Worm (Caenorhabditis elegans): ENCODE results near the gene K09C4.5.
A peak's percentile ranks its signal among the peaks of the same experiment; 100 is the strongest.

K09C4.5 gene

DNA sequence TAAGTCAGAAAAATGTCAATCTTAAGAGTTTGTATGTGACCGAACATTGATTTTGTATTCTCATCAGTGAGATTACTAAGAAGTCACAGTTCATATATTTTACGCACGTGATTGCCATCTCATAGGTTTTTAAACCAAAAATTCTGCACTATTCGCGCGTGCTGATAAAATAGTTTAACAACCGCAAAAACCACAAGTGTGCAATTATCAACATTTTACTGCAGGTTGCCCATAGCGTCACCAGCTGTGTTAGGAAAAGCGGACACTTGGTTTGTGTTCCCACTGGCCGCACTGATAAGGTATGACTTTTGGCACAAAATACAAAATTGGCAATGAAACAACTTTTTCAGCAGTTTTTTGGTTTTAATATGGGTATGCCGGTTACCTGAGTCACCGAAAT is 7.7 kb downstream of the K09C4.5 start (continued):
- TF ChIP-seq mdl-1 (tag; optimal IDR thresholded peaks at IDR 0.05): peak in 1 of 2 experiments; percentile 42
- TF ChIP-seq ceh-88 (GFP tag; IDR thresholded peaks at IDR 0.05): no peak
- TF ChIP-seq nhr-237 (tag; optimal IDR thresholded peaks at IDR 0.05): no peak
- no peak for TF ChIP-seq lin-15B (tag; optimal IDR thresholded peaks at IDR 0.05)
- TF ChIP-seq nhr-12 (tag; optimal IDR thresholded peaks at IDR 0.05): no peak
- peak; percentile 34 for TF ChIP-seq nhr-90 (tag; optimal IDR thresholded peaks at IDR 0.05; ENCODE audit: poor library complexity)
- no peak for TF ChIP-seq sptf-1 (tag; optimal IDR thresholded peaks at IDR 0.05)
- TF ChIP-seq mep-1 (tag; optimal IDR thresholded peaks at IDR 0.05): no peak
- TF ChIP-seq efl-3 (GFP tag; optimal IDR thresholded peaks at IDR 0.05): no peak
- no peak for TF ChIP-seq ets-5 (GFP tag; IDR thresholded peaks at IDR 0.05)
- TF ChIP-seq rnt-1 (tag; optimal IDR thresholded peaks at IDR 0.05): no peak
- TF ChIP-seq ceh-63 (GFP tag; optimal IDR thresholded peaks at IDR 0.05): no peak
- no peak for TF ChIP-seq tbx-2 (tag; optimal IDR thresholded peaks at IDR 0.05)
- no peak for TF ChIP-seq ceh-82 (tag; optimal IDR thresholded peaks at IDR 0.05)
- no peak for TF ChIP-seq jun-1 (tag; optimal IDR thresholded peaks at IDR 0.05)
- no peak for TF ChIP-seq irx-1 (tag; optimal IDR thresholded peaks at IDR 0.05)
- no peak for TF ChIP-seq lin-13 (GFP tag; optimal IDR thresholded peaks at IDR 0.05)
- no peak for TF ChIP-seq ztf-11 (tag; optimal IDR thresholded peaks at IDR 0.05)
- TF ChIP-seq egl-13 (tag; optimal IDR thresholded peaks at IDR 0.05): no peak
- peak; percentile 95 for TF ChIP-seq elt-2 (tag; optimal IDR thresholded peaks at IDR 0.05)
- no peak for TF ChIP-seq alr-1 (tag; optimal IDR thresholded peaks at IDR 0.05; ENCODE audit: borderline replicate concordance)

DNA sequence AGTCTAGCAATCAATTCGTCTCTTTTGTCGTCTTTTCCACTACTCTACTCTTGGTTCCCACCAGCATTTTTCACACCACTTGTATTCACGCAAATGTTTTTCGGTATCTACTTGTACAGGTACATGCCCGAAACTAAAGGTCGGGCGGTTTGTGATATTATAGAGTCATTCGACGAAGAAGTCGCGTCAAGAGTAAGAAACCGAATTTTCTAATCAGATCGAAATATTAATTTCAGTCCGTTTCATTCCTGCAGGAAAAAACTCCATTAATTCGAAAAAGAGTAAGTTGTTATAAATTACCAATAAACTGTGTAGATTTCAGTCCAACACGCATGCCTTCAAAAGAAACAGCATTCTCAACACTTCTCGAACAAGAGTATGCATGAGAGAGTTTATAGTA is 9.5 kb downstream of the K09C4.5 start:
- no peak for TF ChIP-seq snu-23 (GFP tag; optimal IDR thresholded peaks at IDR 0.05)
- no peak for TF ChIP-seq unc-98 (GFP tag; IDR thresholded peaks at IDR 0.05)
- no peak for TF ChIP-seq unc-62 (GFP tag; optimal IDR thresholded peaks at IDR 0.05)
- TF ChIP-seq pqm-1 (tag; optimal IDR thresholded peaks at IDR 0.05): no peak
- no peak for TF ChIP-seq ets-5 (GFP tag; IDR thresholded peaks at IDR 0.05)
- no peak for TF ChIP-seq nhr-76 (tag; optimal IDR thresholded peaks at IDR 0.05)
- no peak for TF ChIP-seq fos-1 (tag; optimal IDR thresholded peaks at IDR 0.05)
- TF ChIP-seq jun-1 (tag; optimal IDR thresholded peaks at IDR 0.05): no peak
- no peak for TF ChIP-seq egl-13 (tag; optimal IDR thresholded peaks at IDR 0.05)
- no peak for TF ChIP-seq elt-2 (tag; optimal IDR thresholded peaks at IDR 0.05)
- TF ChIP-seq swsn-7 (tag; optimal IDR thresholded peaks at IDR 0.05): no peak

DNA sequence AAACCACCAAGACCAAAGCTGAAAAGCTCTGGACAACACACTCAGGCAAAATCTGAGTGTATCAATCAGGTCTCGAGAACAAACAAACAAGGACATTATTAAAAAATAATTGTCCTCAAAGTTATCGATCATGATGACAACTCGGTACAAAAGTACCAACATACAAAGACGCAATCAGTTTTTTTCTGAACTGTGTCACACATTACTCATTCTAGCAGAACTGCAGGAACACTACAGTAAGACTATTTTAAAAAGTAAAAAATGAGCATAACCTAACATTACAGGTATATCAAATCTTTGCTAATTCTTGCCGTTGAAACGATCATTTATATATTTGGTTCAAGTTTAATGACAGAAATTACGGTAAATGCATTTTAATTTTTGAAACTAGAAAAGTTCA is 13.8 kb downstream of the K09C4.5 start, which contains the start of gene K09C4.2:
TSS of gene K09C4.2 (plus strand) at position 301 of the 400 bp plus-strand sequence.
- no peak for TF ChIP-seq aly-2 (tag; optimal IDR thresholded peaks at IDR 0.05)
- TF ChIP-seq xbp-1 (tag; optimal IDR thresholded peaks at IDR 0.05): no peak
- TF ChIP-seq nhr-20 (tag; optimal IDR thresholded peaks at IDR 0.05): no peak
- TF ChIP-seq ztf-11 (tag; optimal IDR thresholded peaks at IDR 0.05): no peak
- no peak for TF ChIP-seq lsy-2 (tag; optimal IDR thresholded peaks at IDR 0.05)
- TF ChIP-seq pax-3 (tag; optimal IDR thresholded peaks at IDR 0.05): no peak
- TF ChIP-seq skn-1 (tag; optimal IDR thresholded peaks at IDR 0.05): no peak
- TF ChIP-seq lin-13 (GFP tag; optimal IDR thresholded peaks at IDR 0.05): no peak
- no peak for TF ChIP-seq C04F5.9 (tag; optimal IDR thresholded peaks at IDR 0.05)
- no peak for TF ChIP-seq nhr-19 (GFP tag; conservative IDR thresholded peaks at IDR 0.05)
- no peak for TF ChIP-seq efl-1 (optimal IDR thresholded peaks at IDR 0.05)
- no peak for TF ChIP-seq efl-1 (GFP tag; optimal IDR thresholded peaks at IDR 0.05 in 1 of 2)
- TF ChIP-seq tbx-2 (tag; optimal IDR thresholded peaks at IDR 0.05): no peak
- no peak for TF ChIP-seq alr-1 (tag; optimal IDR thresholded peaks at IDR 0.05; ENCODE audit: borderline replicate concordance)
- TF ChIP-seq nhr-11 (tag; optimal IDR thresholded peaks at IDR 0.05): no peak
- TF ChIP-seq zip-4 (GFP tag; optimal IDR thresholded peaks at IDR 0.05): no peak
- no peak for TF ChIP-seq elt-2 (tag; optimal IDR thresholded peaks at IDR 0.05)
- TF ChIP-seq unc-30 (tag; optimal IDR thresholded peaks at IDR 0.05): no peak

Measured in whole organism, L1 larva.